Worm (Caenorhabditis elegans) whole organism, late embryonic: Measurements from ENCODE around the gene C05E11.7.

Source experiments
- C08G9.2 ChIP-seq: sonication (generic microtip); optimal IDR thresholded peaks from 2 replicates; lab custom pipeline; 2016; ENCODE audit warnings: mild to moderate bottlenecking, missing genetic modification characterization, moderate library complexity, missing compliant biosample characterization
- K02D7.2 ChIP-seq: sonication (generic microtip); optimal IDR thresholded peaks from 2 replicates; lab custom pipeline; 2017; ENCODE audit warnings: mild to moderate bottlenecking, missing genetic modification characterization, missing compliant biosample characterization
- K09A11.1 ChIP-seq: sonication (generic microtip); optimal IDR thresholded peaks from 2 replicates; lab custom pipeline; 2017; ENCODE audit warnings: antibody characterized with exemption, mild to moderate bottlenecking, missing genetic modification characterization, missing compliant biosample characterization; ENCODE audit not compliant: insufficient read depth
- T23F11.4 ChIP-seq: fragments of 200-800 bp; sonication (Bioruptor generic); optimal IDR thresholded peaks from 2 replicates; lab custom pipeline; 2018; ENCODE audit warnings: mild to moderate bottlenecking, missing genetic modification characterization, missing compliant biosample characterization
- Y22D7AL.16 ChIP-seq: sonication (generic microtip); optimal IDR thresholded peaks from 2 replicates; lab custom pipeline; 2016; ENCODE audit warnings: missing genetic modification characterization, missing compliant biosample characterization
- ahr-1 ChIP-seq: sonication (generic microtip); optimal IDR thresholded peaks from 2 replicates; lab custom pipeline; 2016; ENCODE audit warnings: missing genetic modification characterization, missing compliant biosample characterization
- ama-1 ChIP-seq: fragments of 150-350 bp; optimal IDR thresholded peaks from 2 replicates; lab custom pipeline; 2014
- ceh-14 ChIP-seq: sonication (generic microtip); optimal IDR thresholded peaks from 2 replicates; lab custom pipeline; 2016; ENCODE audit warnings: missing genotype, missing genetic modification characterization, missing compliant biosample characterization
- ceh-18 ChIP-seq: sonication (generic microtip); optimal IDR thresholded peaks from 2 replicates; lab custom pipeline; 2016; ENCODE audit warnings: missing genetic modification characterization, missing compliant biosample characterization
- ceh-19 ChIP-seq: fragments of 200-800 bp; sonication (Bioruptor generic); optimal IDR thresholded peaks from 2 replicates; lab custom pipeline; 2018; ENCODE audit warnings: mild to moderate bottlenecking, missing genetic modification characterization, missing compliant biosample characterization
- ceh-2 ChIP-seq: sonication (generic microtip); optimal IDR thresholded peaks from 2 replicates; lab custom pipeline; 2016; ENCODE audit warnings: missing genotype, missing genetic modification characterization, missing compliant biosample characterization
- ceh-34 ChIP-seq: sonication (generic microtip); optimal IDR thresholded peaks from 2 replicates; lab custom pipeline; 2016; ENCODE audit warnings: mild to moderate bottlenecking, missing genetic modification characterization, missing compliant biosample characterization
- ceh-45 ChIP-seq: fragments of 200-800 bp; sonication (Bioruptor generic); IDR thresholded peaks from 2 replicates; pipeline ENCODE4 v1.3.6; 2022; ENCODE audit warnings: missing genetic modification reagents, missing genetic modification characterization, missing compliant biosample characterization
- ceh-48 ChIP-seq: sonication (generic microtip); optimal IDR thresholded peaks from 2 replicates; lab custom pipeline; 2016; ENCODE audit warnings: missing genetic modification characterization, inconsistent platforms, missing compliant biosample characterization
- ceh-9 ChIP-seq: sonication (generic microtip); optimal IDR thresholded peaks from 2 replicates; lab custom pipeline; 2016; ENCODE audit warnings: mild to moderate bottlenecking, missing genetic modification characterization, inconsistent platforms, missing compliant biosample characterization
- dve-1 ChIP-seq: sonication (generic microtip); optimal IDR thresholded peaks from 2 replicates; lab custom pipeline; 2017; ENCODE audit warnings: antibody characterized with exemption, mild to moderate bottlenecking, missing genetic modification characterization, missing compliant biosample characterization
- elt-4 ChIP-seq: sonication (generic microtip); optimal IDR thresholded peaks from 2 replicates; lab custom pipeline; 2016; ENCODE audit warnings: missing genetic modification characterization, missing compliant biosample characterization
- ets-4 ChIP-seq: sonication (generic microtip); optimal IDR thresholded peaks from 2 replicates; lab custom pipeline; 2016; ENCODE audit warnings: missing genetic modification characterization, missing compliant biosample characterization
- eyg-1 ChIP-seq: sonication (generic microtip); optimal IDR thresholded peaks from 2 replicates; lab custom pipeline; 2016; ENCODE audit warnings: missing genotype, missing genetic modification characterization, missing compliant biosample characterization
- fax-1 ChIP-seq: sonication (generic microtip); optimal IDR thresholded peaks from 2 replicates; lab custom pipeline; 2016; ENCODE audit warnings: missing genotype, missing genetic modification characterization, missing compliant biosample characterization
- hlh-13 ChIP-seq: fragments of 200-800 bp; sonication (Bioruptor generic); optimal IDR thresholded peaks from 2 replicates; lab custom pipeline; 2018; ENCODE audit warnings: mild to moderate bottlenecking, missing genetic modification characterization, missing compliant biosample characterization
- hlh-15 ChIP-seq: sonication (generic microtip); optimal IDR thresholded peaks from 2 replicates; lab custom pipeline; 2016; ENCODE audit warnings: missing genetic modification characterization, missing compliant biosample characterization
- hlh-30 ChIP-seq: sonication (generic microtip); optimal IDR thresholded peaks from 2 replicates; lab custom pipeline; 2017; ENCODE audit warnings: antibody characterized with exemption, missing genetic modification characterization, missing compliant biosample characterization; ENCODE audit not compliant: insufficient read depth
- hlh-6 ChIP-seq: sonication (generic microtip); optimal IDR thresholded peaks from 2 replicates; lab custom pipeline; 2016; ENCODE audit warnings: missing genotype, missing genetic modification characterization, missing compliant biosample characterization
- lin-11 ChIP-seq: fragments of 200-800 bp; sonication (Bioruptor generic); optimal IDR thresholded peaks from 2 replicates; lab custom pipeline; 2018; ENCODE audit warnings: mild to moderate bottlenecking, missing genetic modification characterization, missing compliant biosample characterization
- nfya-1 ChIP-seq: sonication (generic microtip); optimal IDR thresholded peaks from 2 replicates; lab custom pipeline; 2017; ENCODE audit warnings: missing genetic modification characterization, mild to moderate bottlenecking, missing compliant biosample characterization, antibody characterized with exemption, moderate library complexity
- nhr-11 ChIP-seq: fragments of 150-350 bp; optimal IDR thresholded peaks from 2 replicates; lab custom pipeline; 2014; ENCODE audit warnings: missing biosample characterization, missing genetic modification characterization
- npax-4 ChIP-seq: sonication (generic microtip); optimal IDR thresholded peaks from 2 replicates; lab custom pipeline; 2016; ENCODE audit warnings: missing genetic modification characterization, missing compliant biosample characterization
- pat-9 ChIP-seq: fragments of 200-800 bp; sonication (Bioruptor generic); optimal IDR thresholded peaks from 2 replicates; lab custom pipeline; 2018; ENCODE audit warnings: mild to moderate bottlenecking, missing genetic modification characterization, moderate library complexity, missing compliant biosample characterization
- pax-1 ChIP-seq: fragments of 150-350 bp; optimal IDR thresholded peaks from 2 replicates; lab custom pipeline; 2014; ENCODE audit warnings: missing biosample characterization, missing genetic modification characterization
- pha-2 ChIP-seq: sonication (generic microtip); optimal IDR thresholded peaks from 2 replicates; lab custom pipeline; 2017; ENCODE audit warnings: mild to moderate bottlenecking, missing genetic modification characterization, missing compliant biosample characterization
- pha-4 ChIP-seq: fragments of 150-350 bp; optimal IDR thresholded peaks from 2 replicates; lab custom pipeline; 2018; ENCODE audit warnings: missing biosample characterization, missing genetic modification reagents, missing genetic modification characterization
- pqm-1 ChIP-seq: sonication (generic microtip); optimal IDR thresholded peaks from 2 replicates; lab custom pipeline; 2016; ENCODE audit warnings: missing genetic modification characterization, missing compliant biosample characterization
- pros-1 ChIP-seq: fragments of 150-350 bp; optimal IDR thresholded peaks from 2 replicates; lab custom pipeline; 2014; ENCODE audit warnings: missing biosample characterization, missing genetic modification reagents, missing genetic modification characterization
- ref-2 ChIP-seq: sonication (generic microtip); optimal IDR thresholded peaks from 2 replicates; lab custom pipeline; 2016; ENCODE audit warnings: missing genetic modification characterization, missing compliant biosample characterization
- rnt-1 ChIP-seq: sonication (generic microtip); optimal IDR thresholded peaks from 2 replicates; lab custom pipeline; 2016; ENCODE audit warnings: missing genetic modification characterization, missing compliant biosample characterization
- sdc-2 ChIP-seq: sonication (generic microtip); optimal IDR thresholded peaks from 2 replicates; lab custom pipeline; 2016; ENCODE audit warnings: missing genotype, missing genetic modification characterization, missing compliant biosample characterization
- syd-9 ChIP-seq: sonication (generic microtip); optimal IDR thresholded peaks from 2 replicates; lab custom pipeline; 2016; ENCODE audit warnings: mild to moderate bottlenecking, missing genetic modification characterization, moderate library complexity, missing compliant biosample characterization
- tbx-2 ChIP-seq: sonication (generic microtip); optimal IDR thresholded peaks from 2 replicates; lab custom pipeline; 2016; ENCODE audit warnings: missing genetic modification characterization, missing compliant biosample characterization
- ttx-3 ChIP-seq: sonication (generic microtip); optimal IDR thresholded peaks from 2 replicates; lab custom pipeline; 2016; ENCODE audit warnings: missing genetic modification reagents, missing genetic modification characterization, missing compliant biosample characterization
- unc-3 ChIP-seq, 2 experiments: fragments of 200-800 bp in 1 of 2; sonication (Bioruptor generic) in 1 of 2; sonication (generic microtip) in 1 of 2; conservative IDR thresholded peaks in 1 of 2; optimal IDR thresholded peaks in 1 of 2; 2 replicates each; pipeline versions ENCODE4 v1.3.6 to Lab custom; 2016 to 2022; ENCODE audit warnings: missing compliant biosample characterization in 2 of 2, missing genetic modification characterization in 2 of 2, missing genetic modification reagents in 1 of 2
- zip-5 ChIP-seq: sonication (generic microtip); optimal IDR thresholded peaks from 2 replicates; lab custom pipeline; 2016; ENCODE audit warnings: missing genetic modification characterization, missing compliant biosample characterization
- ztf-16 ChIP-seq: sonication (generic microtip); optimal IDR thresholded peaks from 2 replicates; lab custom pipeline; 2017; ENCODE audit warnings: missing genetic modification characterization, missing compliant biosample characterization

The C05E11.7 gene

DNA sequence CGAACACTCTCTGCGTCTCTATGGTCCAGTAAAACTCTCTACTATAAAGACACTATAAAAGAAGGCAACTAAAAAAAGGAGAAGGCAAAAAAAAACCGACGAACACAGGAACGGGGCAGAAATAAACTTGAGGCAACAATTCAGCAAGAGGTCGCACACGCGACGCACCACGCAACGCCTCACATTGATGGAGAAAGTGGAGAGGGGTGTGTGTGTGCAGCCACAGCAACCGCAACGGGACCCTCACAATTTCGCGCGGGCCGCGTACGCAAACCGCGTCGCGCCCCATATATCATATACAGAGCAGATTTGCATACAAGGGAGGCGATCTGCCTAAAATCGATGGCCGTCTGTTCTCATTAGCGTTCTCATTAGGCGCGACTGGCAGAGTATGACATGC lies 31.4 kb upstream of the C05E11.7 start (continued):
- peak; percentile 60 for TF ChIP-seq rnt-1 (tag; lab: Kevin White, UChicago)
- TF ChIP-seq K09A11.1: no peak
- TF ChIP-seq Y22D7AL.16 (tag; lab: Kevin White, UChicago): no peak
- no peak for TF ChIP-seq ceh-9 (tag; lab: Kevin White, UChicago)
- TF ChIP-seq ceh-34 (tag; lab: Kevin White, UChicago): peak; percentile 81
- no peak for TF ChIP-seq ama-1 (lab: Kevin White, UChicago)
- peak; percentile 22 for TF ChIP-seq ceh-18 (tag; lab: Kevin White, UChicago)
- TF ChIP-seq nhr-11: no peak
- no peak for TF ChIP-seq hlh-13
- TF ChIP-seq npax-4: no peak
- TF ChIP-seq ceh-48 (tag; lab: Kevin White, UChicago): peak; percentile 63
- TF ChIP-seq pha-4: no peak
- peak; percentile 38 for TF ChIP-seq ceh-14 (tag; lab: Kevin White, UChicago)
- no peak for TF ChIP-seq K02D7.2 (tag; lab: Kevin White, UChicago)
- no peak for TF ChIP-seq lin-11
- TF ChIP-seq nfya-1 (tag; lab: Kevin White, UChicago): no peak
- TF ChIP-seq ceh-19 (GFP tag; lab: Kevin White, UChicago): peak; percentile 47
- no peak for TF ChIP-seq syd-9 (tag; lab: Kevin White, UChicago)
- no peak for TF ChIP-seq zip-5 (tag; lab: Kevin White, UChicago)
- TF ChIP-seq unc-3 (GFP tag; conservative IDR thresholded peaks at IDR 0.05; lab: Robert Waterston, UW): no peak
- TF ChIP-seq unc-3 (tag; optimal IDR thresholded peaks at IDR 0.05; lab: Kevin White, UChicago): peak; percentile 9

ce11 chrX:4615034-4615433 lies 29.6 kb upstream of the C05E11.7 start:
- TF ChIP-seq pqm-1 (no peak), T23F11.4 (GFP tag; lab: Kevin White, UChicago) (no peak), pros-1 (tag; lab: Kevin White, UChicago) (no peak), zip-5 (tag; lab: Kevin White, UChicago) (no peak), ceh-45 (GFP tag; lab: Robert Waterston, UW) (no peak), pax-1 (tag; lab: Kevin White, UChicago) (no peak)
- TF ChIP-seq, all 69 proteins: peak for 0

- TF ChIP-seq ztf-16 (tag; lab: Kevin White, UChicago) (no peak), hlh-30 (tag; lab: Kevin White, UChicago) (no peak), ceh-34 (tag; lab: Kevin White, UChicago) (no peak), pat-9 (no peak), fax-1 (tag; lab: Kevin White, UChicago) (no peak), zip-5 (tag; lab: Kevin White, UChicago) (no peak), ets-4 (tag; lab: Kevin White, UChicago) (no peak), ceh-19 (GFP tag; lab: Kevin White, UChicago) (no peak), sdc-2 (tag; lab: Kevin White, UChicago) (no peak), ceh-9 (tag; lab: Kevin White, UChicago) (no peak)
Measured at ce11 chrX:4609635-4610034, 24.2 kb upstream of the C05E11.7 start.

ce11 chrX:4607300-4607699 lies 21.8 kb upstream of the C05E11.7 start:
- TF ChIP-seq elt-4 (tag; lab: Kevin White, UChicago) (no peak), C08G9.2 (tag; lab: Kevin White, UChicago) (no peak), eyg-1 (tag; lab: Kevin White, UChicago) (no peak), hlh-15 (tag; lab: Kevin White, UChicago) (no peak), tbx-2 (tag; lab: Kevin White, UChicago) (no peak), hlh-6 (tag; lab: Kevin White, UChicago) (no peak), ahr-1 (no peak), zip-5 (tag; lab: Kevin White, UChicago) (no peak), ref-2 (tag; lab: Kevin White, UChicago) (no peak), ttx-3 (no peak), ama-1 (lab: Kevin White, UChicago) (no peak), pha-2 (tag; lab: Kevin White, UChicago) (no peak), nfya-1 (tag; lab: Kevin White, UChicago) (no peak), K02D7.2 (tag; lab: Kevin White, UChicago) (no peak), ceh-2 (tag; lab: Kevin White, UChicago) (no peak), dve-1 (tag; lab: Kevin White, UChicago) (no peak)
